Worm (Caenorhabditis elegans) whole organism, L3 larva: ENCODE measurements around the gene B0250.7.
A peak's percentile ranks its signal among the peaks of the same experiment; 100 is the strongest.

Experiments
- daf-12 ChIP-seq: fragments of 150-350 bp; optimal IDR thresholded peaks from 2 replicates; lab custom pipeline; 2014; ENCODE audit warnings: missing biosample characterization, missing genetic modification reagents, missing genetic modification characterization
- egl-27 ChIP-seq: sonication (generic microtip); optimal IDR thresholded peaks from 4 replicates; lab custom pipeline; 2017; ENCODE audit warnings: missing biosample characterization, missing genetic modification reagents, missing genetic modification characterization
- fos-1 ChIP-seq: fragments of 150-350 bp; optimal IDR thresholded peaks from 2 replicates; lab custom pipeline; 2014; ENCODE audit warnings: missing biosample characterization, missing genetic modification characterization
- nfya-1 ChIP-seq: sonication (generic microtip); optimal IDR thresholded peaks from 2 replicates; lab custom pipeline; 2017; ENCODE audit warnings: missing genetic modification characterization, mild to moderate bottlenecking, missing compliant biosample characterization, antibody characterized with exemption, moderate library complexity; ENCODE audit not compliant: insufficient read depth
- nhr-11 ChIP-seq: fragments of 150-350 bp; optimal IDR thresholded peaks from 2 replicates; lab custom pipeline; 2014; ENCODE audit warnings: missing biosample characterization, missing genetic modification characterization
- nhr-25 ChIP-seq: sonication (generic microtip); optimal IDR thresholded peaks from 2 replicates; lab custom pipeline; 2017; ENCODE audit warnings: missing biosample characterization, missing genetic modification characterization
- nhr-76 ChIP-seq: fragments of 150-350 bp; sonication (generic microtip); optimal IDR thresholded peaks from 5 replicates; lab custom pipeline; 2014; ENCODE audit warnings: missing biosample characterization, missing genetic modification characterization
- pha-4 ChIP-seq: fragments of 150-350 bp; optimal IDR thresholded peaks from 2 replicates; lab custom pipeline; 2014; ENCODE audit warnings: missing biosample characterization, missing genetic modification reagents, missing genetic modification characterization
- skn-1 ChIP-seq: fragments of 150-350 bp; optimal IDR thresholded peaks from 2 replicates; lab custom pipeline; 2014; ENCODE audit warnings: missing biosample characterization, missing genetic modification characterization
- unc-62 ChIP-seq: fragments of 150-350 bp; sonication (generic microtip); optimal IDR thresholded peaks from 4 replicates; lab custom pipeline; 2014; ENCODE audit warnings: missing biosample characterization, missing genetic modification reagents, missing genetic modification characterization

DNA sequence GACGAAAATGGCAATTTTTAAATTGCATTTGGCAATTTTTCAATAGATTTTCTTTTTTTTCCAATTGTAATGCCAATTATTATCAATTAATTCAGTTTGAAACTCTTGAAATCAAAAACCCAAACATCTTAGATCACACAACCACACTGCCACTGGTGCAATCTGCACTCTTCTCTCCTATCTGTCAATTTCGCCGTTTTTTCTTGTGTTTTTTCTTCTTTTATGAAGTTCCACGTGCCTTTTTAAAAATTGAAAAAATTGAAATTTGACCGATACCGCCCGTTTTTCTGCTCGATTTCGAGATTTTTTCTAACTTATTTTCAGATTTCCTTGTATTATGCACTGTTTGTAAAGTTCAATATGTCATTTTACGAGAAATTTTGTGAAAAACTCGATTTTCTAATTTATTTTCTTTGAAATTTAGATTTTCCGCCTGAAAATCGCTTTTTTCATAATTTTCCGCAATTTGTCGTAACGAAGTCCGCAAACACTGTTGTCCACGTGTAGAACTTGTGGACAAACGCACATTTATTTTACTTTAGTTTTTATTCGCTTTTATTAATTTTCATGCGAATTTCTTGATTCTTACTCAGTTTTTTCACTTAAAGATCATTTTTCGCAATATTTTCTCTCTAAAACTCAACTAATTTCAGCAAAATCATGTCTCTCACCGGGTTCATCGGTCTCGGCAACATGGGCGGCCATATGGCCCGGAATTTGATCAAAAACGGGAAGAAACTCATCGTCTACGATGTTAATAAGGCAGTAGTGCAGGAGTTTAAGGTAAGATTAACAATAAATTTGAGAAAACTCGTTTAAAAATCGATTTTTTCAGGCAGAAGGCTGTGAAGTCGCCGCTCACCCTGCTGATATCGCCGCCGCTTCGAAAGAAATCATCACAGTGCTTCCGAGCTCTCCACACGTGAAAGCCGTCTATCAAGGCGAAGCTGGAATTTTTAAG, 17.7 kb upstream of the B0250.7 start, which contains the start of gene B0250.5:
- TF ChIP-seq nhr-25 (tag; lab: Kevin White, UChicago) (no peak), fos-1 (no peak), skn-1 (tag; lab: Kevin White, UChicago) (no peak), unc-62 (no peak), nhr-76 (tag; lab: Kevin White, UChicago) (no peak), pha-4 (tag; lab: Kevin White, UChicago) (peak; percentile 21), egl-27 (tag; lab: Kevin White, UChicago) (no peak), nhr-11 (no peak), daf-12 (tag; lab: Kevin White, UChicago) (no peak), nfya-1 (tag; lab: Kevin White, UChicago) (peak; percentile 42)
